Fruit fly (Drosophila melanogaster) whole organism, embryonic: ENCODE measurements around the gene idc.

Experiments used
- Abd-B ChIP-seq: fragments of 200-800 bp; sonication (Bioruptor generic); optimal IDR thresholded peaks from 2 replicates; lab custom pipeline; 2018; ENCODE audit warnings: missing biosample characterization, mild to moderate bottlenecking, missing genetic modification characterization, moderate library complexity
- CG11456 ChIP-seq: fragments of 200-800 bp; sonication (Bioruptor generic); IDR thresholded peaks from 3 replicates; pipeline ENCODE4 v1.3.6; 2022; ENCODE audit warnings: missing biosample characterization, missing genetic modification characterization
- CG2712 ChIP-seq: fragments of 200-800 bp; optimal IDR thresholded peaks from 3 replicates; lab custom pipeline; 2019; ENCODE audit warnings: missing biosample characterization, mild to moderate bottlenecking, missing genetic modification characterization, moderate library complexity
- CG4730 ChIP-seq: fragments of 200-800 bp; sonication (Bioruptor generic); IDR thresholded peaks from 2 replicates; pipeline ENCODE4 v1.3.6; 2022; ENCODE audit warnings: missing biosample characterization, missing genetic modification characterization
- Nf-YB ChIP-seq: fragments of 200-800 bp; sonication (Bioruptor generic); optimal IDR thresholded peaks from 3 replicates; lab custom pipeline; 2019; ENCODE audit warnings: missing biosample characterization, mild to moderate bottlenecking, missing genetic modification characterization, moderate library complexity
- crp ChIP-seq, 2 experiments: fragments of 200-800 bp; sonication (Bioruptor generic); optimal IDR thresholded peaks; 2 replicates in 1 of 2; 3 replicates in 1 of 2; lab custom pipeline; 2017; ENCODE audit warnings: missing biosample characterization in 2 of 2, missing genetic modification characterization in 2 of 2, mild to moderate bottlenecking in 1 of 2, moderate library complexity in 1 of 2
- emc ChIP-seq: fragments of 200-800 bp; sonication (Bioruptor generic); optimal IDR thresholded peaks from 2 replicates; lab custom pipeline; 2016; ENCODE audit warnings: missing biosample characterization, missing genetic modification characterization
- prd ChIP-seq, 3 experiments: fragments of >200 bp in 2 of 3; fragments of 200-800 bp in 1 of 3; sonication (Bioruptor generic) in 1 of 3; optimal IDR thresholded peaks in 2 of 3; IDR thresholded peaks in 1 of 3; 2 replicates in 2 of 3; 3 replicates in 1 of 3; pipeline versions ENCODE4 v1.3.6 to Lab custom; 2017 to 2022; ENCODE audit warnings: missing biosample characterization in 1 of 3, missing genetic modification characterization in 1 of 3
- seq ChIP-seq: fragments of 200-800 bp; sonication (Bioruptor generic); IDR thresholded peaks from 2 replicates; pipeline ENCODE4 v1.3.6; 2022; ENCODE audit warnings: missing biosample characterization, missing genetic modification characterization

DNA sequence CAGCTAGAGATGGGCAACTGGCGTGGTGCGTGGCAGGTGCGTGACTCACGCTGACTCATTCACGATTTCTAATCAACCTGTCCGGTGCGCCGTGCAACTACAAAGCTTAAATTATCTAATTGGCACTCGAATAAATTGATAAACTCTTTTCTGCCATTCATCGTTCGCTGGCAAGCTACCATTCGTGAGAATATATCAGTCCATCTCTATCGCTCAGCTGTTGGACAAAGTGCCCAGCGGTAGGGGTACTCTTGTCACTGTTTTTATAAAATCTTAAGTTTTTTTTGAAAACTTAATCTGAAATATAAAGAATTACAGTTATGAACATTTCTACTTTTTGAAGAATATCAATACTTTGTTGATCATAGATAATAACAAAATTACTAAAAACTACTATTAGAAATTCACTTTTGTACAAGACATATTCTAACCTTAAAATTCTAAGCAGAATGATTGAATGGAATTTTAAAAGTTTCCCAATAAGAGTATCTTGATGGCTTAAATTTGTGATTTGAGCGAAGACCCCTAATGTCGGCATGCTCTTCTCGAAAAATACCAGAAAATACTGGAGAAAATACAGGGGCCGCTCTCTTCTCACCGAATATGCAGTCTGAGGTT lies 10.4 kb upstream of the idc start, which contains the start of the genes PIG-L and psidin:
- TF ChIP-seq CG2712 (tag; lab: Kevin White, UChicago) = peak; percentile 91
- peak; percentile 89 for TF ChIP-seq Abd-B
- peak; percentile 70 for TF ChIP-seq CG11456 (GFP tag; lab: Robert Waterston, UW)
- TF ChIP-seq crp (GFP tag; optimal IDR thresholded peaks at IDR 0.05; lab: Kevin White, UChicago) = peak; percentile 80 to 95
- TF ChIP-seq seq (GFP tag; lab: Robert Waterston, UW) = peak; percentile 61; the same call in 1 of the 2 replicates
- TF ChIP-seq CG4730 (GFP tag; lab: Robert Waterston, UW) = peak; percentile 44; the same call in 1 of the 2 replicates
- peak; percentile 75 for TF ChIP-seq Nf-YB
- no peak for TF ChIP-seq emc (GFP tag; lab: Kevin White, UChicago)
- no peak for TF ChIP-seq prd (optimal IDR thresholded peaks at IDR 0.05; lab: Kevin White, UChicago)
- peak; percentile 84; the same call in 2 of the 3 replicates for TF ChIP-seq prd (GFP tag; IDR thresholded peaks at IDR 0.05; lab: Robert Waterston, UW)
